Worm (Caenorhabditis elegans) whole organism, L4/young adult: ENCODE data around the gene lpd-7.

Experiments
- W03F9.2 ChIP-seq: fragments of 150-350 bp; optimal IDR thresholded peaks from 2 replicates; lab custom pipeline; 2014; ENCODE audit warnings: missing biosample characterization, missing genetic modification characterization
- dao-5 ChIP-seq: sonication (generic microtip); optimal IDR thresholded peaks from 2 replicates; lab custom pipeline; 2016; ENCODE audit warnings: missing genotype, missing genetic modification characterization, moderate library complexity, missing compliant biosample characterization
- him-1 ChIP-seq: sonication (generic microtip); optimal IDR thresholded peaks from 2 replicates; lab custom pipeline; 2016; ENCODE audit warnings: missing genotype, missing genetic modification reagents, missing genetic modification characterization, missing compliant biosample characterization

DNA sequence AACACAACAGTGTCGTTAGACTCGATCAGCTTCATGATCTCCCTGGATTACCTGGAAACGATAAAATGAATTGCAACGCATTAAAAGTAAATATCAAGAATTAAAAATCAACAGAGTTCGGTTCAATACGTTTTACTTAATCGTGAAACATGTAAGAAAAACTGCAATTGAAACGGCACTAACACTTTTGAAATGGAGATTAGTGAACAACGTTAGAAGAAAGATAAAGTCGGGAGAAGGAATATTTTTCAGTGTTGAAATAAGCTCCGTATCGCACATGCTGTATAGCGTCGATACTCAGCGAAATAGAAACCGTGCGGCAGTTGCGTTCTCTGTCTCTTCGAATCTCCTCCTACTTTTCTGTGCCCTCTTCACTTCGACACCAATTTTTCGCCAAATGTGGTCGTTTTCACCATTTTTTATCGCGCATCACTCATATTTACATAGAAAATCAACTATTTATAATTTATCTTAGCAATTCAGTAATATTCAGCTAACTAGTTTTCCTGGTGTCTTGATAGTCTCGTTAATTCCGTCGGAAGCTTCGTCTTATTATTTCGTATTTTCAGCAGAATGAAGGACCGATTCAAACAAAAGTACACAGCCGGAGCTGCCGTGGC is at the start of gene lpd-7, which contains the start of gene rpl-9:
- peak; percentile 59 for TF ChIP-seq him-1 (tag; lab: Kevin White, UChicago)
- TF ChIP-seq W03F9.2 (tag; lab: Kevin White, UChicago): peak; percentile 81
- TF ChIP-seq dao-5: no peak
